Worm (Caenorhabditis elegans): ENCODE measurements around the gene pho-4.

ce11 chrII:5271729-5272322, 33.6 kb upstream of the pho-4 start, which contains the start of gene drn-1:
- TF ChIP-seq ZK185.1 (tag; optimal IDR thresholded peaks at IDR 0.05; ENCODE audit: poor library complexity, severe bottlenecking) (no peak), akir-1 (GFP tag; optimal IDR thresholded peaks at IDR 0.05) (no peak), unc-62 (GFP tag; optimal IDR thresholded peaks at IDR 0.05) (no peak), nhr-179 (tag; optimal IDR thresholded peaks at IDR 0.05) (no peak)
